Worm (Caenorhabditis elegans) whole organism, L2 larva: ENCODE results near the gene mif-2.

ENCODE experiments used
- aly-2 ChIP-seq: fragments of 150-350 bp; optimal IDR thresholded peaks from 2 replicates; lab custom pipeline; 2014; ENCODE audit warnings: missing biosample characterization, missing genetic modification characterization
- sem-4 ChIP-seq: fragments of 150-350 bp; optimal IDR thresholded peaks from 2 replicates; lab custom pipeline; 2014; ENCODE audit warnings: missing biosample characterization, missing genetic modification reagents, missing genetic modification characterization
- unc-39 ChIP-seq: fragments of 150-350 bp; optimal IDR thresholded peaks from 2 replicates; lab custom pipeline; 2014; ENCODE audit warnings: missing biosample characterization, missing genetic modification characterization
- unc-62 ChIP-seq: fragments of 150-350 bp; optimal IDR thresholded peaks from 2 replicates; lab custom pipeline; 2014; ENCODE audit warnings: missing biosample characterization, missing genetic modification reagents, missing genetic modification characterization
- ztf-11 ChIP-seq: sonication (generic microtip); optimal IDR thresholded peaks from 2 replicates; lab custom pipeline; 2017; ENCODE audit warnings: missing biosample characterization, missing genetic modification characterization

- TF ChIP-seq sem-4 (tag; lab: Kevin White, UChicago): no peak
- TF ChIP-seq unc-62 (GFP tag; lab: Kevin White, UChicago): no peak
- TF ChIP-seq ztf-11 (tag; lab: Kevin White, UChicago): no peak
- TF ChIP-seq aly-2 (tag; lab: Kevin White, UChicago): no peak
- no peak for TF ChIP-seq unc-39 (tag; lab: Kevin White, UChicago)
Observed at ce11 chrV:11960084-11960830, 18.0 kb downstream of the mif-2 start.
